Worm (Caenorhabditis elegans): ENCODE data around the gene aqp-1.

The aqp-1 gene

ce11 chrII:7205388-7205787 is 32.8 kb downstream of the aqp-1 start, which contains the start of gene srd-59:
Gene srd-59 (plus strand): TSS chrII:7205688.
- TF ChIP-seq R02D3.7 (tag; optimal IDR thresholded peaks at IDR 0.05) (no peak), nhr-25 (tag; optimal IDR thresholded peaks at IDR 0.05) (no peak), egl-27 (tag; optimal IDR thresholded peaks at IDR 0.05) (no peak), ztf-4 (tag; optimal IDR thresholded peaks at IDR 0.05) (no peak), sea-2 (GFP tag; optimal IDR thresholded peaks at IDR 0.05) (no peak)

DNA sequence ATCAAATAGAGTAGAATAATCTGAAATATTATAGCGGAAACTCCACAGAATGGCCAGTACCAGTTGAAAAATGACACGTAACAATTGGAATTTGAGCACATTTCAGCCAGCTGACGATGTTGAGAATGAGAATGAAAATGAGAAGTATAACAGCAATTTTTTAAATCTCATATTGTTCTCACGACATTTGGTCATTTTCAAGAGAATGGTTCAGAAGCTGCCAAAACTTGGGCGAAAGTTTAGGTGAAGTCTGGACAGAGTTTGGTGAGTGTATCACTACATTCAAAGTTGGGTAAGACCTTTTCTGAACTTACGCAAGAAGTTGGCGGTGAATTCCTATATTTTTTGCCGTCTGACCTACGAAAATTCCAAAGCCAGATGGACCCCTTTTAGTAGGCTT is 33.2 kb downstream of the aqp-1 start, which contains the start of gene srd-58:
TSS of gene srd-58 (minus strand) at position 101 of the 400 bp plus-strand sequence.
- TF ChIP-seq nfya-1 (tag; optimal IDR thresholded peaks at IDR 0.05; ENCODE audit: insufficient read depth) (no peak), lin-39 (tag; optimal IDR thresholded peaks at IDR 0.05) (no peak), fkh-10 (GFP tag; optimal IDR thresholded peaks at IDR 0.05) (no peak), ceh-16 (tag; optimal IDR thresholded peaks at IDR 0.05) (no peak), ceh-82 (tag; optimal IDR thresholded peaks at IDR 0.05) (no peak), egl-5 (tag; optimal IDR thresholded peaks at IDR 0.05) (no peak), elt-1 (tag; optimal IDR thresholded peaks at IDR 0.05) (no peak), lin-15B (tag; optimal IDR thresholded peaks at IDR 0.05) (no peak), ZK546.5 (tag; optimal IDR thresholded peaks at IDR 0.05) (no peak), elt-3 (tag; optimal IDR thresholded peaks at IDR 0.05) (no peak), unc-39 (tag; optimal IDR thresholded peaks at IDR 0.05) (no peak), R02D3.7 (tag; optimal IDR thresholded peaks at IDR 0.05) (no peak), sea-2 (GFP tag; optimal IDR thresholded peaks at IDR 0.05) (no peak), nhr-23 (tag; optimal IDR thresholded peaks at IDR 0.05) (no peak), nhr-76 (tag; optimal IDR thresholded peaks at IDR 0.05) (no peak)

DNA sequence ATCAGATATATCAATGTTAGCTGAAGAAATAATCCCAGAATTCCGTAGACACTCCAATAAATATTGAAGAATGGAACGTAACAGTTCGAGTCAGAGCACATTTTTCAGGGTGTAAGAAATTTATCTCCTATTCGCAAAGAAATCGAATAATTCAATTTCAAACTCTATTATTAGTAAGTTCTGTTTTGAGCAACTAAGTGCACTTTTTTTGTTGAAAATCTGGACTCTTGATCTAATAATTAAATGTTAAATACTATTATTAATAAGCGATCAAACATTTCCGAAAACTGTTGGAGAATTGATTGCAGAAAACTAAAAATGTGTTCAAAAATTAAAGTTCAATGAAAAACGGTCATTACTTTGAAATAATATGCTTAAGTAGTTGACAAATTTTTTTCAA is 35.0 kb downstream of the aqp-1 start, which contains the start of gene srd-56:
TSS of gene srd-56 (minus strand) at position 101 of the 400 bp plus-strand sequence.
- TF ChIP-seq elt-1 (tag; optimal IDR thresholded peaks at IDR 0.05) (no peak), unc-62 (GFP tag; optimal IDR thresholded peaks at IDR 0.05) (no peak), nhr-77 (tag; optimal IDR thresholded peaks at IDR 0.05) (no peak), nhr-67 (tag; optimal IDR thresholded peaks at IDR 0.05) (no peak)

DNA sequence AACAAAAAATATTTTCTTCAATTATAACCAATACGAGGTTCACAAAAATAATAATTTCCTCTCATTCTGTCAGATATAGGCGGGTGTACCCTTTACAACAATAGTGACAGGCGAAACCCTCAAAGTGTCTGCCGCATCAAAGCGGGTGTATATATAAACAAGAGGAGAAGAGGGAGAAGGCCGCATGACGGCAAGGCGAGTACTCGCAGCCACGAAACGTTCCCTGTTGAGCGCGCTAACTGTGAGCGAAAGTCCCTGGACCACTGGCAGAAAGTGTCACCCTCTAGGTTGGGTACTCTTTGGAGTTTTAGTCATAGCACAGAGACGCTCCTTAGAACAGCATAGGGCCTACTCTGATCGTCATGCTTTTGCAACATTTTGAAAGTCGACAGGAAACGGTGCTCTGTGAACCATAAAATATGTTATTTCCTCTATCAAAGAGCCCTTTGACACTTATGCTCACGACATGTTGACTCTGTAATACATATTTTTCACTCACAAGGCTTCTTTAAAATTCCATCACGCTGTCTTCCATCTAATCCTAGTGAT is 38.0 kb downstream of the aqp-1 start, which contains the start of gene pcrg-1:
TSS of gene pcrg-1 (plus strand) at position 499 of the 549 bp plus-strand sequence.
- TF ChIP-seq sea-2 (GFP tag; optimal IDR thresholded peaks at IDR 0.05): peak; percentile 24
- TF ChIP-seq ceh-28 (tag; optimal IDR thresholded peaks at IDR 0.05): no peak
- TF ChIP-seq elt-2 (tag; optimal IDR thresholded peaks at IDR 0.05): peak; percentile 41
- no peak for TF ChIP-seq elt-1 (tag; optimal IDR thresholded peaks at IDR 0.05)
- TF ChIP-seq nhr-76 (tag; optimal IDR thresholded peaks at IDR 0.05): no peak
- TF ChIP-seq ZK546.5 (tag; optimal IDR thresholded peaks at IDR 0.05): no peak
- TF ChIP-seq nhr-43 (tag; optimal IDR thresholded peaks at IDR 0.05; ENCODE audit: poor library complexity, severe bottlenecking): peak; percentile 78
- peak; percentile 33 for TF ChIP-seq ceh-82 (tag; optimal IDR thresholded peaks at IDR 0.05)
- peak; percentile 78 for TF ChIP-seq tbx-2 (tag; optimal IDR thresholded peaks at IDR 0.05)
- no peak for TF ChIP-seq eor-1 (tag; optimal IDR thresholded peaks at IDR 0.05)
- TF ChIP-seq ceh-9 (tag; optimal IDR thresholded peaks at IDR 0.05): no peak
- TF ChIP-seq nfya-1 (tag; optimal IDR thresholded peaks at IDR 0.05; ENCODE audit: insufficient read depth): peak; percentile 67
- TF ChIP-seq ztf-11 (tag; optimal IDR thresholded peaks at IDR 0.05): no peak
- TF ChIP-seq aly-2 (tag; optimal IDR thresholded peaks at IDR 0.05): no peak
- TF ChIP-seq mdl-1 (tag; optimal IDR thresholded peaks at IDR 0.05): no peak
- TF ChIP-seq R02D3.7 (tag; optimal IDR thresholded peaks at IDR 0.05): peak; percentile 56
- TF ChIP-seq pha-4 (tag; optimal IDR thresholded peaks at IDR 0.05): peak; percentile 46
- TF ChIP-seq jun-1 (tag; optimal IDR thresholded peaks at IDR 0.05): no peak
- TF ChIP-seq lin-39 (tag; optimal IDR thresholded peaks at IDR 0.05): peak; percentile 66
- no peak for TF ChIP-seq egl-5 (tag; optimal IDR thresholded peaks at IDR 0.05)
- TF ChIP-seq elt-3 (tag; optimal IDR thresholded peaks at IDR 0.05): peak in 1 of 3 experiments; percentile 42
- peak; percentile 99 for TF ChIP-seq snpc-4 (tag; optimal IDR thresholded peaks at IDR 0.05)
- TF ChIP-seq nhr-23 (tag; optimal IDR thresholded peaks at IDR 0.05): peak; percentile 34
- TF ChIP-seq lsy-12 (tag; optimal IDR thresholded peaks at IDR 0.05): peak; percentile 76
- TF ChIP-seq nhr-25 (tag; optimal IDR thresholded peaks at IDR 0.05): peak; percentile 83

Measured in whole organism, L3 larva.